Worm (Caenorhabditis elegans): Measurements from ENCODE around the gene T08H10.3.

ce11 chrV:4483049-4483507 lies 11.9 kb downstream of the T08H10.3 start, which contains the start of gene exc-15:
- TF ChIP-seq C38D4.7 (GFP tag; optimal IDR thresholded peaks at IDR 0.05): no peak
- TF ChIP-seq pha-4 (tag; optimal IDR thresholded peaks at IDR 0.05): no peak
- TF ChIP-seq hlh-13 (GFP tag; optimal IDR thresholded peaks at IDR 0.05): no peak
- no peak for TF ChIP-seq unc-86 (tag; optimal IDR thresholded peaks at IDR 0.05)
- no peak for TF ChIP-seq ceh-2 (tag; optimal IDR thresholded peaks at IDR 0.05)
- TF ChIP-seq fkh-6 (tag; optimal IDR thresholded peaks at IDR 0.05): no peak
- no peak for TF ChIP-seq lin-11 (tag; optimal IDR thresholded peaks at IDR 0.05)

All from whole organism, late embryonic.